Fruit fly (Drosophila melanogaster): ENCODE measurements around the gene CG14551.

The CG14551 gene

DNA sequence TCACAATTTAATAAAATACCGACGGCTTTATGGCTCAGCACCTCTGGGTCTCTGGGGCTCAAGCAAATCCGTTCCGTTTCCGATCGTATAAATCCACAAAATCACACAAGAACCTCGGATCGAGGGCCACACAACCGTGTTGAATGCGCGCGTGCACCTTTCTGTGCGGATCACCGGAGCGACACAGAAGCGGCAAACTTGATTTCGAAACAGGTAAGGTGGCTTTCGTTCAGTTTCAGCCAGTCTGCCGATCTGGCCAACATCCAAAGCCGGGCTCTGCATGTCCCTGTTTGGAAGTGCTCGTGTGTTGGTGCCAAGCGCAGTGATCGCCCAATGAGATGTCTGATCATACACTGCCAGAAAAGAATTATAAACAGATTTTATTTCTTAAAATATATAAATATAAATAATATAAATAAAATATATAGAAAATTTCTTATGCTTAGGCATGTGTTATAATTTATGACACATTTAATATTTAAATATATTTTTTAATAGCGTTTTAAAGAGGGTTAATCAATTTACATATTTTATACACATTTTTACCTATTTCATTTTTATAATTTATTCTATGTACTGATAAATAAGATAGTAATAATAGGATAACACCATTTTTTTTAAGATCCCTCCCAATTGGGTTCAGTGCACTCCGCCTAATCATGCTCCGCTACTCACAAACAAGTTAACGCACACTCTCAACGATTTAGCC is 35.8 kb upstream of the CG14551 start, which contains the start of gene dysf (continued):
- no peak for TF ChIP-seq CG17612 (GFP tag; IDR thresholded peaks at IDR 0.05)
- no peak for TF ChIP-seq rib (GFP tag; IDR thresholded peaks at IDR 0.05)
- TF ChIP-seq CG10565 (GFP tag; optimal IDR thresholded peaks at IDR 0.05) = no peak
- TF ChIP-seq Adf1 (GFP tag; IDR thresholded peaks at IDR 0.05) = no peak
- no peak for TF ChIP-seq Fer3 (tag; optimal IDR thresholded peaks at IDR 0.05)
- TF ChIP-seq Taf1 (GFP tag; IDR thresholded peaks at IDR 0.05) = no peak
- peak; percentile 46 for TF ChIP-seq CG16815 (GFP tag; optimal IDR thresholded peaks at IDR 0.05)
- peak; percentile 49 for TF ChIP-seq Max (GFP tag; optimal IDR thresholded peaks at IDR 0.05)
- TF ChIP-seq CG17802 (tag; optimal IDR thresholded peaks at IDR 0.05) = no peak
- 0 out of 2 replicates have a peak, but pooled peaks have one; percentile 8 for TF ChIP-seq esg (GFP tag; conservative IDR thresholded peaks at IDR 0.05)
- peak; percentile 73 for TF ChIP-seq Xrp1 (GFP tag; IDR thresholded peaks at IDR 0.05)
- no peak for TF ChIP-seq lbe (GFP tag; optimal IDR thresholded peaks at IDR 0.05)
- TF ChIP-seq mirr (GFP tag; optimal IDR thresholded peaks at IDR 0.05) = no peak
- TF ChIP-seq Hmx (GFP tag; optimal IDR thresholded peaks at IDR 0.05) = no peak
- TF ChIP-seq CG11560 (tag; IDR thresholded peaks at IDR 0.05) = no peak
- peak in 1 of 3 experiments; percentile 89 for TF ChIP-seq lola (GFP tag; optimal IDR thresholded peaks at IDR 0.05)
- no peak for TF ChIP-seq sr (GFP tag; IDR thresholded peaks at IDR 0.05)
- no peak for TF ChIP-seq Jarid2 (GFP tag; optimal IDR thresholded peaks at IDR 0.05)
- TF ChIP-seq CG8924 (tag; optimal IDR thresholded peaks at IDR 0.05) = peak; percentile 88
- no peak for TF ChIP-seq Gug (GFP tag; IDR thresholded peaks at IDR 0.05)
- TF ChIP-seq Ptx1 (GFP tag; IDR thresholded peaks at IDR 0.05) = peak; percentile 63; the same call in 1 of the 2 replicates
- TF ChIP-seq ATbp (GFP tag; optimal IDR thresholded peaks at IDR 0.05) = no peak
- no peak for TF ChIP-seq hth (optimal IDR thresholded peaks at IDR 0.05)
- no peak for TF ChIP-seq YL-1 (GFP tag; optimal IDR thresholded peaks at IDR 0.05)
- no peak for TF ChIP-seq CG34376 (GFP tag; optimal IDR thresholded peaks at IDR 0.05)
- no peak for TF ChIP-seq fd64A (GFP tag; optimal IDR thresholded peaks at IDR 0.05)
- peak; percentile 72 for TF ChIP-seq CG12659 (GFP tag; optimal IDR thresholded peaks at IDR 0.05)
- TF ChIP-seq crc (GFP tag; optimal IDR thresholded peaks at IDR 0.05) = no peak
- TF ChIP-seq Fer1 (GFP tag; optimal IDR thresholded peaks at IDR 0.05) = no peak
- no peak for TF ChIP-seq CG10274 (GFP tag; optimal IDR thresholded peaks at IDR 0.05)
- TF ChIP-seq CG10366 (GFP tag; IDR thresholded peaks at IDR 0.05) = no peak; the same call in 1 of the 2 replicates
- no peak for TF ChIP-seq disco-r (GFP tag; optimal IDR thresholded peaks at IDR 0.05)
- TF ChIP-seq sna (GFP tag; IDR thresholded peaks at IDR 0.05; ENCODE audit: partially characterized antibody) = no peak
- TF ChIP-seq sisA (GFP tag; IDR thresholded peaks at IDR 0.05) = peak; percentile 23; the same call in 1 of the 2 replicates
- peak; percentile 31 for TF ChIP-seq lab (GFP tag; optimal IDR thresholded peaks at IDR 0.05)
- TF ChIP-seq hbn (GFP tag; IDR thresholded peaks at IDR 0.05; ENCODE audit: partially characterized antibody) = no peak
- peak; percentile 26 for TF ChIP-seq CG12155 (GFP tag; optimal IDR thresholded peaks at IDR 0.05)
- no peak for TF ChIP-seq Nf-YA (GFP tag; IDR thresholded peaks at IDR 0.05)
- TF ChIP-seq Fer2 (tag; optimal IDR thresholded peaks at IDR 0.05) = peak; percentile 14
- no peak for TF ChIP-seq grn (GFP tag; optimal IDR thresholded peaks at IDR 0.05)
- TF ChIP-seq zfh2 (GFP tag; optimal IDR thresholded peaks at IDR 0.05) = no peak
- TF ChIP-seq CG14965 (GFP tag; optimal IDR thresholded peaks at IDR 0.05; ENCODE audit: borderline replicate concordance) = no peak
- no peak for TF ChIP-seq Hey (tag; optimal IDR thresholded peaks at IDR 0.05)
- TF ChIP-seq sens-2 (GFP tag; IDR thresholded peaks at IDR 0.05) = no peak
- TF ChIP-seq run (tag; optimal IDR thresholded peaks at IDR 0.05) = no peak
- no peak for TF ChIP-seq eve (GFP tag; optimal IDR thresholded peaks at IDR 0.05)
- no peak for TF ChIP-seq CG11696 (GFP tag; IDR thresholded peaks at IDR 0.05)
- TF ChIP-seq en (GFP tag; optimal IDR thresholded peaks at IDR 0.05) = no peak
- no peak for TF ChIP-seq Rfx (GFP tag; IDR thresholded peaks at IDR 0.05)
- TF ChIP-seq CG14710 (tag; optimal IDR thresholded peaks at IDR 0.05) = peak; percentile 84

Measured in whole organism, embryonic.